Fruit fly (Drosophila melanogaster): ENCODE data around the gene CG43098.
A peak's percentile ranks its signal among the peaks of the same experiment; 100 is the strongest.

The CG43098 gene

DNA sequence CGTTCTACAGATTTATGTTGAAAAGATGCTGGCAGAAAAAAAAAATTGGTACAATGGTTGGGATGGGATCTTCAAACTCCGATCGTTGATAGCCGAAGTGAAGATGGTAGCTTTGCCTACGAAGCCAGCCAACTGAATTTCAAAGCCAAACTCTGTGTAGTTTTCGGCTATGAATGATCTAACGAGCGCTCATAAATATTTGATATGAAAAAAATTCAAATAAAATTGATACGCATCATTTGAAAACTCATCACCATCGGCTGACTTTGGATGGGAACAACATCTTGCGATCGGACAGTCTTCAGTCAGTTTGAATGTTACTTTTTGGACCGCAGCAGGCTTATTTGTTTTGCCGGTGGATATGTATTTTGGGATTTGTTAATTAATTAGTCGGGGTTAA is 47.9 kb downstream of the CG43098 start (continued):
- TF ChIP-seq oc (tag; optimal IDR thresholded peaks at IDR 0.05), result peak; percentile 32

DNA sequence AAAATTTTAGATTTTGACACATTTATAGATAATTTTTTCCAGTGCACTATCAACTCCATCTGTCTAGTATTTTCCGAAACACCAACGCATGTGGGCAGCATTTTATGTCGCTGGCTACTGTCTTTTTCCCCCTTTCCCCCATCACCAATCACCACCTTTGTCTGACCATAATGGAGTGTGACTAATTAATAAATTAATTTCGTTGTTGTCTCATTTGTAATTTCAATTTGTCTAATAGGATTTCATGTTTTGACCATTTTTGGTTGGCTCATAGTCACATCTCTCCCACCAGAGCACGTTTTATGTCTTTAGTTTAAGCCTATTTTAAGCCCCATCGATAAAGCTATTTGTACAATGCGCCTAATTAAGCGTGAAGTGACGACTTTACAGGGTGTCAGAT is 49.1 kb downstream of the CG43098 start:
- TF ChIP-seq sisA (GFP tag; IDR thresholded peaks at IDR 0.05) (no peak), Nf-YB (GFP tag; optimal IDR thresholded peaks at IDR 0.05) (no peak), hth (optimal IDR thresholded peaks at IDR 0.05) (no peak), Dip2 (GFP tag; IDR thresholded peaks at IDR 0.05) (no peak), ERR (GFP tag; optimal IDR thresholded peaks at IDR 0.05) (no peak), Lim3 (GFP tag; IDR thresholded peaks at IDR 0.05) (no peak), Hmr (GFP tag; optimal IDR thresholded peaks at IDR 0.05) (no peak), CG17612 (GFP tag; IDR thresholded peaks at IDR 0.05) (no peak), CG30431 (GFP tag; optimal IDR thresholded peaks at IDR 0.05) (no peak), zfh2 (GFP tag; optimal IDR thresholded peaks at IDR 0.05) (no peak), GATAe (GFP tag; conservative IDR thresholded peaks at IDR 0.05) (no peak), CG2202 (tag; optimal IDR thresholded peaks at IDR 0.05) (no peak), bab2 (GFP tag; optimal IDR thresholded peaks at IDR 0.05) (no peak), pum (GFP tag; optimal IDR thresholded peaks at IDR 0.05) (no peak), CG7357 (GFP tag; IDR thresholded peaks at IDR 0.05) (no peak), CG4617 (GFP tag; optimal IDR thresholded peaks at IDR 0.05; ENCODE audit: borderline replicate concordance) (no peak), CG10366 (GFP tag; IDR thresholded peaks at IDR 0.05) (no peak), bsh (GFP tag; optimal IDR thresholded peaks at IDR 0.05) (no peak), row (GFP tag; IDR thresholded peaks at IDR 0.05) (no peak), Dref (GFP tag; IDR thresholded peaks at IDR 0.05) (no peak), kni (GFP tag; optimal IDR thresholded peaks at IDR 0.05) (no peak), Drgx (GFP tag; IDR thresholded peaks at IDR 0.05) (no peak), CG6654 (GFP tag; optimal IDR thresholded peaks at IDR 0.05) (no peak), CG12769 (tag; optimal IDR thresholded peaks at IDR 0.05) (no peak), sc (optimal IDR thresholded peaks at IDR 0.05) (no peak), sc (GFP tag; optimal IDR thresholded peaks at IDR 0.05) (no peak), CG42726 (GFP tag; IDR thresholded peaks at IDR 0.05; ENCODE audit: partially characterized antibody) (no peak), ato (GFP tag; IDR thresholded peaks at IDR 0.05; ENCODE audit: partially characterized antibody) (no peak), sna (GFP tag; IDR thresholded peaks at IDR 0.05; ENCODE audit: partially characterized antibody) (no peak), run (tag; optimal IDR thresholded peaks at IDR 0.05) (peak; percentile 9), Xbp1 (GFP tag; optimal IDR thresholded peaks at IDR 0.05) (no peak), ttk (GFP tag; IDR thresholded peaks at IDR 0.05) (no peak), pan (optimal IDR thresholded peaks at IDR 0.05) (no peak), pan (GFP tag; optimal IDR thresholded peaks at IDR 0.05 in 1 of 2, IDR thresholded peaks at IDR 0.05 in 1 of 2) (no peak), Vsx1 (GFP tag; optimal IDR thresholded peaks at IDR 0.05) (peak; percentile 24), mld (GFP tag; IDR thresholded peaks at IDR 0.05; ENCODE audit: partially characterized antibody) (no peak), shn (GFP tag; optimal IDR thresholded peaks at IDR 0.05) (no peak), CG7963 (GFP tag; IDR thresholded peaks at IDR 0.05; ENCODE audit: partially characterized antibody) (no peak), ro (GFP tag; IDR thresholded peaks at IDR 0.05) (no peak), CG3847 (GFP tag; IDR thresholded peaks at IDR 0.05) (no peak), az2 (GFP tag; optimal IDR thresholded peaks at IDR 0.05) (no peak), abd-A (tag; optimal IDR thresholded peaks at IDR 0.05) (peak; percentile 74), Ssrp (tag; optimal IDR thresholded peaks at IDR 0.05) (no peak), Awh (GFP tag; IDR thresholded peaks at IDR 0.05) (peak; percentile 84), zen2 (GFP tag; IDR thresholded peaks at IDR 0.05; ENCODE audit: partially characterized antibody) (no peak), CG9727 (GFP tag; optimal IDR thresholded peaks at IDR 0.05) (no peak), ab (GFP tag; optimal IDR thresholded peaks at IDR 0.05) (no peak), gsb-n (tag; optimal IDR thresholded peaks at IDR 0.05) (peak; percentile 69), Blimp-1 (GFP tag; optimal IDR thresholded peaks at IDR 0.05) (no peak)

Measured in whole organism, embryonic.